Worm (Caenorhabditis elegans) whole organism, L4 larva: ENCODE measurements around the gene fbxb-39.
A peak's percentile ranks its signal among the peaks of the same experiment; 100 is the strongest.
"Not testable (repeated sequence)": the region's sequence is repeated elsewhere in the genome, so short reads cannot be mapped to it uniquely, and the experiment has no call there.

Source experiments
- D1046.2 ChIP-seq: fragments of 200-800 bp; sonication (Bioruptor generic); IDR thresholded peaks from 2 replicates; pipeline ENCODE4 v1.3.6; 2022; ENCODE audit warnings: missing genetic modification characterization, missing compliant biosample characterization
- Y5F2A.4 ChIP-seq: fragments of 200-800 bp; sonication (Bioruptor generic); optimal IDR thresholded peaks from 2 replicates; lab custom pipeline; 2018; ENCODE audit warnings: mild to moderate bottlenecking, missing genetic modification characterization, missing compliant biosample characterization
- ZK337.2 ChIP-seq: fragments of 200-800 bp; sonication (Bioruptor generic); IDR thresholded peaks from 2 replicates; pipeline ENCODE4 v1.3.6; 2022; ENCODE audit warnings: missing genetic modification reagents, missing genetic modification characterization, missing compliant biosample characterization
- arid-1 ChIP-seq: fragments of 200-800 bp; sonication (Bioruptor generic); conservative IDR thresholded peaks from 2 replicates; pipeline ENCODE4 v1.3.6; 2022; ENCODE audit warnings: missing genetic modification reagents, missing genetic modification characterization, missing compliant biosample characterization
- daf-16 ChIP-seq, 3 experiments: sonication (generic microtip); optimal IDR thresholded peaks; 2 replicates each; lab custom pipeline; 2016 to 2017; ENCODE audit warnings: missing genetic modification characterization in 3 of 3, missing genetic modification reagents in 3 of 3, mild to moderate bottlenecking in 2 of 3, missing compliant biosample characterization in 2 of 3, missing biosample characterization in 1 of 3, moderate library complexity in 1 of 3
- daf-8 ChIP-seq: fragments of 200-800 bp; sonication (Bioruptor generic); IDR thresholded peaks from 2 replicates; pipeline ENCODE4 v1.3.6; 2022; ENCODE audit warnings: missing genetic modification characterization, missing compliant biosample characterization
- dmd-6 ChIP-seq: fragments of 200-800 bp; sonication (Bioruptor generic); IDR thresholded peaks from 2 replicates; pipeline ENCODE4 v1.3.6; 2022; ENCODE audit warnings: missing genetic modification reagents, missing genetic modification characterization, missing compliant biosample characterization
- dmd-8 ChIP-seq: fragments of 200-800 bp; sonication (Bioruptor generic); IDR thresholded peaks from 2 replicates; pipeline ENCODE4 v1.3.6; 2022; ENCODE audit warnings: missing genetic modification characterization, missing compliant biosample characterization
- lim-7 ChIP-seq: fragments of 200-800 bp; sonication (Bioruptor generic); IDR thresholded peaks from 2 replicates; pipeline ENCODE4 v1.3.6; 2022; ENCODE audit warnings: missing genetic modification characterization, missing compliant biosample characterization
- lin-1 ChIP-seq: fragments of 200-800 bp; sonication (Bioruptor generic); IDR thresholded peaks from 2 replicates; pipeline ENCODE4 v1.3.6; 2022; ENCODE audit warnings: missing genetic modification reagents, missing genetic modification characterization, missing compliant biosample characterization
- lin-13 ChIP-seq: fragments of 150-350 bp; optimal IDR thresholded peaks from 2 replicates; lab custom pipeline; 2014; ENCODE audit warnings: missing biosample characterization, missing genetic modification reagents, missing genetic modification characterization
- lin-38 ChIP-seq: fragments of 200-800 bp; sonication (Bioruptor generic); IDR thresholded peaks from 2 replicates; pipeline ENCODE4 v1.3.6; 2022; ENCODE audit warnings: missing genetic modification reagents, missing genetic modification characterization, missing compliant biosample characterization
- lir-3 ChIP-seq: sonication (generic microtip); optimal IDR thresholded peaks from 2 replicates; lab custom pipeline; 2016; ENCODE audit warnings: mild to moderate bottlenecking, missing genetic modification characterization, missing compliant biosample characterization
- madf-5 ChIP-seq, 2 experiments: fragments of 200-800 bp; sonication (Bioruptor generic); IDR thresholded peaks; 2 replicates each; pipeline ENCODE4 v1.3.6; 2022; ENCODE audit warnings: missing compliant biosample characterization in 2 of 2, missing genetic modification characterization in 2 of 2
- mdt-29 ChIP-seq: fragments of 200-800 bp; sonication (Bioruptor generic); IDR thresholded peaks from 2 replicates; pipeline ENCODE4 v1.3.6; 2022; ENCODE audit warnings: missing genetic modification reagents, missing genetic modification characterization, missing compliant biosample characterization
- mes-2 ChIP-seq: sonication (generic microtip); optimal IDR thresholded peaks from 2 replicates; lab custom pipeline; 2016; ENCODE audit warnings: missing genotype, mild to moderate bottlenecking, missing genetic modification characterization, missing compliant biosample characterization; ENCODE audit not compliant: poor library complexity, severe bottlenecking
- mxl-2 ChIP-seq: fragments of 200-800 bp; sonication (Bioruptor generic); conservative IDR thresholded peaks from 2 replicates; pipeline ENCODE4 v1.3.6; 2022; ENCODE audit warnings: missing genetic modification reagents, missing genetic modification characterization, missing compliant biosample characterization
- nhr-10 ChIP-seq: fragments of 150-350 bp; optimal IDR thresholded peaks from 2 replicates; lab custom pipeline; 2014; ENCODE audit warnings: missing biosample characterization, missing genetic modification characterization
- nhr-11 ChIP-seq: fragments of 150-350 bp; optimal IDR thresholded peaks from 2 replicates; lab custom pipeline; 2014; ENCODE audit warnings: missing biosample characterization, missing genetic modification characterization
- nhr-28 ChIP-seq: fragments of 150-350 bp; optimal IDR thresholded peaks from 2 replicates; lab custom pipeline; 2014; ENCODE audit warnings: missing biosample characterization, missing genetic modification characterization
- nhr-41 ChIP-seq: fragments of 200-800 bp; sonication (Bioruptor generic); IDR thresholded peaks from 2 replicates; pipeline ENCODE4 v1.3.6; 2022; ENCODE audit warnings: missing genetic modification reagents, missing genetic modification characterization, missing compliant biosample characterization
- nhr-42 ChIP-seq: fragments of 200-800 bp; sonication (Bioruptor generic); IDR thresholded peaks from 2 replicates; pipeline ENCODE4 v1.3.6; 2022; ENCODE audit warnings: missing genetic modification characterization, missing compliant biosample characterization
- nhr-77 ChIP-seq: fragments of 150-350 bp; optimal IDR thresholded peaks from 2 replicates; lab custom pipeline; 2014; ENCODE audit warnings: missing biosample characterization, missing genetic modification characterization
- pqm-1 ChIP-seq: sonication (generic microtip); optimal IDR thresholded peaks from 2 replicates; lab custom pipeline; 2017; ENCODE audit warnings: missing biosample characterization, missing genetic modification characterization
- saeg-2 ChIP-seq: fragments of 200-800 bp; sonication (Bioruptor generic); IDR thresholded peaks from 2 replicates; pipeline ENCODE4 v1.3.6; 2022; ENCODE audit warnings: missing genetic modification reagents, missing genetic modification characterization, missing compliant biosample characterization
- set-16 ChIP-seq: fragments of 200-800 bp; sonication (Bioruptor generic); IDR thresholded peaks from 2 replicates; pipeline ENCODE4 v1.3.6; 2022; ENCODE audit warnings: missing genetic modification reagents, missing genetic modification characterization, missing compliant biosample characterization
- spr-3 ChIP-seq: fragments of 200-800 bp; sonication (Bioruptor generic); optimal IDR thresholded peaks from 2 replicates; lab custom pipeline; 2018; ENCODE audit warnings: mild to moderate bottlenecking, missing genetic modification characterization, missing compliant biosample characterization
- tra-1 ChIP-seq: fragments of 200-800 bp; sonication (Bioruptor generic); IDR thresholded peaks from 2 replicates; pipeline ENCODE4 v1.3.6; 2022; ENCODE audit warnings: missing genetic modification reagents, missing genetic modification characterization, missing compliant biosample characterization
- unc-39 ChIP-seq: sonication (generic microtip); optimal IDR thresholded peaks from 2 replicates; lab custom pipeline; 2017; ENCODE audit warnings: missing biosample characterization, missing genetic modification characterization
- unc-62 ChIP-seq, 3 experiments: fragments of 150-350 bp in 1 of 3; sonication (generic microtip); optimal IDR thresholded peaks in 2 of 3; peaks in 1 of 3; 1 replicate in 1 of 3; 2 replicates in 2 of 3; lab custom pipeline; 2014 to 2017; ENCODE audit warnings: missing biosample characterization in 3 of 3, missing genetic modification characterization in 3 of 3, missing genetic modification reagents in 3 of 3, missing genotype in 1 of 3
- ztf-11 ChIP-seq: fragments of 150-350 bp; optimal IDR thresholded peaks from 2 replicates; lab custom pipeline; 2014; ENCODE audit warnings: missing biosample characterization, missing genetic modification characterization

The fbxb-39 gene

ce11 chrII:1043932-1044331 lies 3.6 kb upstream of the fbxb-39 start, which contains the start of gene fbxb-45:
TSS of gene fbxb-45 (minus strand) at chrII:1044032.
- TF ChIP-seq nhr-28; nhr-41 (GFP tag; lab: Robert Waterston, UW); nhr-77 (tag; lab: Kevin White, UChicago): not testable (repeated sequence)
- TF ChIP-seq, all 104 proteins: peak for 0; not testable (repeated sequence) for 104

- TF ChIP-seq unc-62 (GFP tag; optimal IDR thresholded peaks at IDR 0.05 in 1 of 2; lab: Kevin White, UChicago), result peak in 1 of 2 experiments; percentile 35
- no peak for TF ChIP-seq unc-62 (tag; optimal IDR thresholded peaks at IDR 0.05; lab: Kevin White, UChicago)
- TF ChIP-seq nhr-42 (GFP tag; lab: Robert Waterston, UW), result no peak
Measured at ce11 chrII:1042227-1042626, 1.9 kb upstream of the fbxb-39 start, which contains the start of gene fbxb-41. TSS of gene fbxb-41 (minus strand) at chrII:1042327.

- TF ChIP-seq lim-7 (GFP tag; lab: Robert Waterston, UW) (0 out of 2 replicates have a peak, but pooled peaks have one; percentile 57), set-16 (GFP tag; lab: Robert Waterston, UW) (peak; percentile 60; the same call in 1 of the 2 replicates)
- TF ChIP-seq, all 104 proteins: peak for 2; not testable (repeated sequence) for 102
Measured at ce11 chrII:1034457-1034856, 5.9 kb downstream of the fbxb-39 start.

- 0 out of 2 replicates have a peak, but pooled peaks have one; percentile 23 for TF ChIP-seq tra-1 (GFP tag; lab: Robert Waterston, UW)
- no peak for TF ChIP-seq daf-8 (GFP tag; lab: Robert Waterston, UW)
- peak; percentile 65 for TF ChIP-seq nhr-28
- no peak for TF ChIP-seq nhr-10 (tag; lab: Kevin White, UChicago)
- TF ChIP-seq arid-1 (GFP tag; lab: Robert Waterston, UW), result no peak
- no peak for TF ChIP-seq spr-3 (GFP tag; lab: Kevin White, UChicago)
- TF ChIP-seq mxl-2 (GFP tag; lab: Robert Waterston, UW), result no peak
- no peak for TF ChIP-seq mdt-29 (GFP tag; lab: Robert Waterston, UW)
- no peak for TF ChIP-seq lir-3
- no peak for TF ChIP-seq lin-13 (GFP tag; lab: Kevin White, UChicago)
- TF ChIP-seq daf-16 (GFP tag; optimal IDR thresholded peaks at IDR 0.05; lab: Kevin White, UChicago), result no peak
- TF ChIP-seq daf-16 (tag; optimal IDR thresholded peaks at IDR 0.05; lab: Kevin White, UChicago), result peak; percentile 68
- no peak for TF ChIP-seq D1046.2 (GFP tag; lab: Robert Waterston, UW)
- peak; percentile 41 for TF ChIP-seq nhr-77 (tag; lab: Kevin White, UChicago)
- TF ChIP-seq ZK337.2 (GFP tag; lab: Robert Waterston, UW), result no peak
- TF ChIP-seq pqm-1 (tag; lab: Kevin White, UChicago), result peak; percentile 52
- peak; percentile 68 for TF ChIP-seq dmd-6
- TF ChIP-seq saeg-2 (GFP tag; lab: Robert Waterston, UW), result no peak
- TF ChIP-seq, all 104 proteins: peak for 6
Measured at ce11 chrII:1028602-1029001, 11.8 kb downstream of the fbxb-39 start, which contains the start of gene math-34. TSS of gene math-34 (plus strand) at chrII:1028972.

- TF ChIP-seq ztf-11 (tag; lab: Kevin White, UChicago) (no peak), unc-62 (GFP tag; optimal IDR thresholded peaks at IDR 0.05 in 1 of 2; lab: Kevin White, UChicago) (no peak), unc-62 (tag; optimal IDR thresholded peaks at IDR 0.05; lab: Kevin White, UChicago) (no peak), lin-38 (GFP tag; lab: Robert Waterston, UW) (no peak), spr-3 (GFP tag; lab: Kevin White, UChicago) (no peak), mes-2 (no peak), madf-5 (GFP tag; IDR thresholded peaks at IDR 0.05; lab: Robert Waterston, UW) (no peak), nhr-11 (tag; lab: Kevin White, UChicago) (no peak), dmd-8 (GFP tag; lab: Robert Waterston, UW) (no peak), lin-1 (no peak), Y5F2A.4 (GFP tag; lab: Kevin White, UChicago) (no peak), unc-39 (tag; lab: Kevin White, UChicago) (no peak)
Measured at ce11 chrII:1026670-1027069, 13.7 kb downstream of the fbxb-39 start, which contains the start of gene M01D1.12. TSS of gene M01D1.12 (plus strand) at chrII:1026970.
